Worm (Caenorhabditis elegans): Measurements from ENCODE around the gene prx-10.

DNA sequence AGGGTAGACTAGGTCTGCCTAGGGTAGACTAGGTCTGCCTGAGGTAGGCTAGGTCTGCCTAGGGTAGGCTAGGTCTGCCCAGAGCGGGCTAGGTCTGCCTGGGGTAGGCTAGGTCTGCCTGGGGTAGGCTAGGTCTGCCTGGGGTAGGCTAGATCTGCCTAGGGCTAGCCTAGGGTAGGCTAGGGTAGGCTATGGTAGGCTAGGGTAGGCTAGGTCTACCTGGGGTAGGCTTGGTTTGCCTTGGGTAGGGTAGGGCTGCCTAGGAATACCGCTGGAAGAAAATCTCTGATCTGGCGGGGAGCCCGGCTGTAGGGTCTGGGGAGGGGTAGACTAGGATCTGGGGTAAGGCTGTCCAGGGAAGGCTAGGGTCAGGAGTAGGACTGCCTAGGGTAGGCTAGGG is 49.3 kb downstream of the prx-10 start:
- no peak for TF ChIP-seq flt-1 (GFP tag; IDR thresholded peaks at IDR 0.05)
- no peak for TF ChIP-seq ama-1 (optimal IDR thresholded peaks at IDR 0.05)
- no peak for TF ChIP-seq tra-4 (tag; optimal IDR thresholded peaks at IDR 0.05)
- no peak for TF ChIP-seq hnd-1 (tag; optimal IDR thresholded peaks at IDR 0.05)
- no peak for TF ChIP-seq sea-1 (GFP tag; conservative IDR thresholded peaks at IDR 0.05)
- no peak for TF ChIP-seq F13C5.2 (tag; optimal IDR thresholded peaks at IDR 0.05)
- no peak for TF ChIP-seq ceh-13 (GFP tag; optimal IDR thresholded peaks at IDR 0.05)
